Worm (Caenorhabditis elegans): ENCODE measurements around the gene srh-148.

DNA sequence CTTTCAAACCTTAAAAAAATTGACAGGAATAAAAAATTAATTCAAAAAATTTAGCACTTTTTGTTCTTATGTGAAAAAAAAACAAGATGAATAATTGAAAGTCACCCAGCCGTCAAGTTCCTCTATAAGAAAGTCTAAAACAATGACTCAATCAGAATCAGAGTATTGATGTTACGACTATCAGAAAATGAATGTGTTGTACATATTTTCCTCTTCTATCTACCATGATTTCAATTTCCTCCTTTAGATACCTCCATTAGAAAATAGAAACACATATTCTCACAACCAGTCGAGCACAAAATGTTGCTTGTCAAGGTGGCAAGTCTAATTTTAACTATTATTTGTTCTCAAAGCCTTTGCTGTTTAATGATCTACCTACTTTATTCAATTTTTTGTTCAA lies 38.2 kb downstream of the srh-148 start, which contains the start of gene srbc-48:
- TF ChIP-seq elt-1 (tag; optimal IDR thresholded peaks at IDR 0.05; ENCODE audit: borderline replicate concordance, insufficient read depth) (no peak), nhr-76 (tag; optimal IDR thresholded peaks at IDR 0.05) (no peak), elt-3 (tag; optimal IDR thresholded peaks at IDR 0.05) (no peak), ztf-11 (tag; optimal IDR thresholded peaks at IDR 0.05) (no peak), nhr-28 (tag; optimal IDR thresholded peaks at IDR 0.05) (no peak), nhr-237 (tag; optimal IDR thresholded peaks at IDR 0.05) (no peak), ceh-43 (GFP tag; optimal IDR thresholded peaks at IDR 0.05) (no peak)

All from whole organism, mixed stage, embryonic.